Worm (Caenorhabditis elegans): ENCODE results near the gene T04F3.1.
A peak's percentile ranks its signal among the peaks of the same experiment; 100 is the strongest.

The T04F3.1 gene

DNA sequence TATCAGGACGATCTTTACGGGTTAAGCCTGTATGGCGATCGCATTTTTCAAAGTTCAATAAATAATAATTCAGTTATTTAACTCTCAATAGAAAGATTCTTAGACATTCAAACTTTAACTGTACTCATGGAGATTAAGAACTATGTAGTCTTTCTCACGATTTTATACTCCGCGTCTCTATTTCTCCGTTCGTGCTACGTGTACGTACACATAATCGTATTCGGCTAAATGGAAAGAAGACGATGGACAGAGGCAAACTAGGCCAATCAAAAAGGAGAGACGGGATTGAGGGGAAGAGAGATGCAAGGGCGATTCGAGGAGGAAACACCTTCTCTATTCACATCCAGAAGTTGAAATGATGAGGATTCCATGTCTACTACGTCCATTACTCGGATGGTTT is 33.6 kb downstream of the T04F3.1 start, which contains the start of gene bus-18:
Gene bus-18 (plus strand): TSS at position 301 of the 400 bp plus-strand sequence.
- TF ChIP-seq xbp-1 (tag; optimal IDR thresholded peaks at IDR 0.05) = peak; percentile 12
- no peak for TF ChIP-seq fkh-10 (GFP tag; optimal IDR thresholded peaks at IDR 0.05)
- TF ChIP-seq ztf-4 (tag; optimal IDR thresholded peaks at IDR 0.05) = no peak
- TF ChIP-seq blmp-1 (tag; optimal IDR thresholded peaks at IDR 0.05) = peak; percentile 42
- TF ChIP-seq zip-4 (GFP tag; optimal IDR thresholded peaks at IDR 0.05) = no peak
- no peak for TF ChIP-seq unc-130 (tag; optimal IDR thresholded peaks at IDR 0.05)
- TF ChIP-seq ets-5 (GFP tag; IDR thresholded peaks at IDR 0.05) = no peak

- TF ChIP-seq lsy-2 (tag; optimal IDR thresholded peaks at IDR 0.05) (peak in 1 of 2 experiments; percentile 40), mep-1 (tag; optimal IDR thresholded peaks at IDR 0.05) (peak; percentile 32), aha-1 (tag; optimal IDR thresholded peaks at IDR 0.05) (no peak), blmp-1 (tag; optimal IDR thresholded peaks at IDR 0.05) (peak; percentile 54), Y116A8C.19 (tag; optimal IDR thresholded peaks at IDR 0.05; ENCODE audit: borderline replicate concordance) (no peak), elt-3 (tag; optimal IDR thresholded peaks at IDR 0.05) (peak in 1 of 6 experiments; percentile 13), grh-1 (GFP tag; IDR thresholded peaks at IDR 0.05) (no peak), lin-14 (GFP tag; optimal IDR thresholded peaks at IDR 0.05) (peak; percentile 45), nhr-47 (tag; optimal IDR thresholded peaks at IDR 0.05) (no peak), nhr-85 (tag) (peak; percentile 68), pax-3 (tag; optimal IDR thresholded peaks at IDR 0.05) (no peak), unc-30 (tag; optimal IDR thresholded peaks at IDR 0.05) (no peak), nhr-84 (tag; optimal IDR thresholded peaks at IDR 0.05) (no peak)
Measured at ce11 chrV:11773934-11774333, 34.1 kb downstream of the T04F3.1 start.

DNA sequence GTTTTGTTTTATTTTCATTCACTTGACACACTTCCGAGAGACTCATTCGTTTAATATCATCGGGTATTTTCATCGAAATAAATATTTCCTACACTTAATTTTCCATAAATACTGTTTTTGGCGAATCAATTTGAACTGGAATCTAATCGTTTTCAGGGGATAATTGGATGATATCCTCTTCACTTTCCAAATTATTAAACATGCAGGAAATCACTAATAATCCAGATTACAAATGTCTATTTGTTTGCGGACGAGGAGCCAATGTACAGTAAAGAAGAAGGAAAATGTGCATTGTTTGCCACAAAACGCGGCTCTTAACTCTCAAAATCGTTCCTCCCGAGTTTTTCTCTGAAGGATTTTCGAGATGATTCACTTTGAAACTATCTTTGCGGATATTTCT is 36.7 kb downstream of the T04F3.1 start, which contains the start of gene F55A11.6:
Gene F55A11.6 (plus strand): TSS at position 301 of the 400 bp plus-strand sequence.
- no peak for TF ChIP-seq lin-13 (GFP tag; optimal IDR thresholded peaks at IDR 0.05)
- TF ChIP-seq ztf-11 (tag; optimal IDR thresholded peaks at IDR 0.05) = no peak
- TF ChIP-seq nhr-47 (tag; optimal IDR thresholded peaks at IDR 0.05) = no peak
- TF ChIP-seq grh-1 (GFP tag; IDR thresholded peaks at IDR 0.05) = no peak
- TF ChIP-seq ceh-63 (GFP tag; optimal IDR thresholded peaks at IDR 0.05) = no peak
- no peak for TF ChIP-seq dpl-1 (GFP tag; optimal IDR thresholded peaks at IDR 0.05)
- TF ChIP-seq nhr-19 (GFP tag; conservative IDR thresholded peaks at IDR 0.05) = no peak
- TF ChIP-seq fkh-4 (tag; optimal IDR thresholded peaks at IDR 0.05; ENCODE audit: borderline replicate concordance) = no peak
- no peak for TF ChIP-seq nhr-28 (tag; optimal IDR thresholded peaks at IDR 0.05)
- TF ChIP-seq sox-4 (tag; optimal IDR thresholded peaks at IDR 0.05) = no peak
- TF ChIP-seq unc-130 (tag; optimal IDR thresholded peaks at IDR 0.05) = no peak
- TF ChIP-seq nhr-77 (tag; optimal IDR thresholded peaks at IDR 0.05) = no peak
- no peak for TF ChIP-seq lin-35 (GFP tag; optimal IDR thresholded peaks at IDR 0.05)
- TF ChIP-seq unc-62 (GFP tag; optimal IDR thresholded peaks at IDR 0.05) = no peak
- TF ChIP-seq hlh-4 (tag; optimal IDR thresholded peaks at IDR 0.05) = no peak
- no peak for TF ChIP-seq fkh-10 (GFP tag; optimal IDR thresholded peaks at IDR 0.05)

DNA sequence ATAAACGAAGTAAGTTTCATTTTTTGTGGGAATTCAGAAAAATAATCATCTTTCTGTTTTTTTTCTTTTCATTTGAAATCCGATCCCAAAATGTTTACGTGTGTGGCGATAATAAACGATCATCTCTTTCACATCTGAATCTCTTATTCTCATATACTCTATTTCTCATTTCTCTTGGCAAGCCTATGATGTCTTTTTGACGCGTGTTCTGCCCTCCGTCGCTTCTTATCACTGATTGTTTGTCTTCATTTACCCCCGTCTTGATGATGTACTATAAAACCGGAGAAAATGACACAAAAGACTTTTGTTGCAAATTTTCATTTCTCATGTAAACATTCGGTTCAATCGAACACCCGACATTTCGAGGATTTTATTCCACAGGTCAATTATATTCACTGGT is 38.0 kb downstream of the T04F3.1 start:
- peak in 1 of 2 experiments; percentile 26 for TF ChIP-seq mdl-1 (tag; optimal IDR thresholded peaks at IDR 0.05)
- TF ChIP-seq ces-1 (GFP tag; optimal IDR thresholded peaks at IDR 0.05) = no peak
- no peak for TF ChIP-seq nhr-90 (tag; optimal IDR thresholded peaks at IDR 0.05; ENCODE audit: poor library complexity)
- peak; percentile 20 for TF ChIP-seq mep-1 (tag; optimal IDR thresholded peaks at IDR 0.05)
- TF ChIP-seq hlh-17 (GFP tag; optimal IDR thresholded peaks at IDR 0.05; ENCODE audit: borderline replicate concordance) = no peak
- TF ChIP-seq pqm-1 (tag; optimal IDR thresholded peaks at IDR 0.05) = no peak
- no peak for TF ChIP-seq swsn-7 (tag; optimal IDR thresholded peaks at IDR 0.05)
- peak; percentile 48 for TF ChIP-seq nhr-71 (tag; optimal IDR thresholded peaks at IDR 0.05)
- TF ChIP-seq snu-23 (GFP tag; optimal IDR thresholded peaks at IDR 0.05) = peak; percentile 45
- no peak for TF ChIP-seq unc-98 (GFP tag; IDR thresholded peaks at IDR 0.05)
- peak; percentile 81 for TF ChIP-seq lin-14 (GFP tag; optimal IDR thresholded peaks at IDR 0.05)
- TF ChIP-seq ceh-82 (tag; optimal IDR thresholded peaks at IDR 0.05) = no peak
- TF ChIP-seq skn-1 (tag; optimal IDR thresholded peaks at IDR 0.05) = no peak
- peak; percentile 77 for TF ChIP-seq nhr-85 (tag)
- no peak for TF ChIP-seq dpl-1 (GFP tag; optimal IDR thresholded peaks at IDR 0.05)
- TF ChIP-seq pag-3 (tag; optimal IDR thresholded peaks at IDR 0.05; ENCODE audit: borderline replicate concordance, insufficient read depth) = peak; percentile 92
- no peak for TF ChIP-seq pax-3 (tag; optimal IDR thresholded peaks at IDR 0.05)
- TF ChIP-seq nhr-19 (GFP tag; conservative IDR thresholded peaks at IDR 0.05) = 0 out of 2 replicates have a peak, but pooled peaks have one; percentile 12
- TF ChIP-seq blmp-1 (tag; optimal IDR thresholded peaks at IDR 0.05) = peak; percentile 69
- no peak for TF ChIP-seq vab-15 (tag; optimal IDR thresholded peaks at IDR 0.05)
- TF ChIP-seq elt-3 (tag; optimal IDR thresholded peaks at IDR 0.05) = peak in 5 of 6 experiments; percentile 5 to 57 (median 11)
- TF ChIP-seq ceh-90 (tag; optimal IDR thresholded peaks at IDR 0.05) = no peak
- no peak for TF ChIP-seq tbx-2 (tag; optimal IDR thresholded peaks at IDR 0.05)
